Fruit fly (Drosophila melanogaster): Measurements from ENCODE around the gene CG10375.

CG10375 gene

DNA sequence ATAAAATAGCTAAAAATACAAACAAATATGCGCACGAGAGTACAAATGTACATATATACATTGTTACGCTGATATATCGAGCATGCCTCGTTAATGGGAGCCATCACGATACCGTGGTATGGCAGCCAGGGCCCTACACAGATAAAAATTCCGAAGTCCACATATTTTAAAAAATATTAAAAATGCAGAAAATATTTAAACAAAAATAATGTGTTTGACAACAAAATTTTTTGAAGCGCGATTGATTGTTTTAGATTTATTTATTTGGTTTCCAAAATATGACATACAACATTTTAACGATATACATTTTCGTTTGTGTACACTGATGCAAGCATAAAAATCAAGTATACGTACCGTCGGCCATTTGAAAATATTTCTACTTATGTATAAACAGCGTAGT, 40.8 kb upstream of the CG10375 start (continued):
- peak; percentile 79; the same call in 2 of the 3 replicates for TF ChIP-seq CG6175 (GFP tag; IDR thresholded peaks at IDR 0.05)
- no peak for TF ChIP-seq Lpt (GFP tag; optimal IDR thresholded peaks at IDR 0.05)
- peak; percentile 51 for TF ChIP-seq CG3995 (GFP tag; optimal IDR thresholded peaks at IDR 0.05)
- TF ChIP-seq kni (GFP tag; optimal IDR thresholded peaks at IDR 0.05) = no peak
- peak; percentile 13 for TF ChIP-seq CG3065 (GFP tag; optimal IDR thresholded peaks at IDR 0.05)
- TF ChIP-seq Oli (tag; optimal IDR thresholded peaks at IDR 0.05) = peak; percentile 76
- TF ChIP-seq E2f2 (GFP tag; IDR thresholded peaks at IDR 0.05) = peak; percentile 56; the same call in 1 of the 2 replicates
- peak; percentile 59 for TF ChIP-seq az2 (GFP tag; optimal IDR thresholded peaks at IDR 0.05)
- TF ChIP-seq zfh2 (GFP tag; optimal IDR thresholded peaks at IDR 0.05) = peak; percentile 86
- no peak for TF ChIP-seq wek (GFP tag; optimal IDR thresholded peaks at IDR 0.05)
- TF ChIP-seq lilli (GFP tag; optimal IDR thresholded peaks at IDR 0.05) = peak; percentile 93
- TF ChIP-seq CG12071 (GFP tag; optimal IDR thresholded peaks at IDR 0.05) = peak; percentile 60
- TF ChIP-seq Bgb (GFP tag; IDR thresholded peaks at IDR 0.05; ENCODE audit: partially characterized antibody) = no peak
- TF ChIP-seq h (optimal IDR thresholded peaks at IDR 0.05) = no peak
- TF ChIP-seq Taf1 (GFP tag; IDR thresholded peaks at IDR 0.05) = peak; percentile 70; the same call in 1 of the 2 replicates
- TF ChIP-seq ash1 (GFP tag; optimal IDR thresholded peaks at IDR 0.05) = peak; percentile 41
- peak; percentile 90 for TF ChIP-seq Fer1 (GFP tag; optimal IDR thresholded peaks at IDR 0.05)
- TF ChIP-seq Ets97D (GFP tag; optimal IDR thresholded peaks at IDR 0.05) = peak; percentile 24
- peak; percentile 35 for TF ChIP-seq Vsx1 (GFP tag; optimal IDR thresholded peaks at IDR 0.05)
- peak; percentile 36 for TF ChIP-seq CG11723 (GFP tag; optimal IDR thresholded peaks at IDR 0.05)
- TF ChIP-seq onecut (GFP tag; IDR thresholded peaks at IDR 0.05) = no peak
- TF ChIP-seq ato (GFP tag; IDR thresholded peaks at IDR 0.05; ENCODE audit: partially characterized antibody) = no peak
- no peak for TF ChIP-seq CG6791 (GFP tag; IDR thresholded peaks at IDR 0.05; ENCODE audit: partially characterized antibody)
- TF ChIP-seq Hsf (GFP tag; optimal IDR thresholded peaks at IDR 0.05) = peak; percentile 74
- TF ChIP-seq Jarid2 (GFP tag; optimal IDR thresholded peaks at IDR 0.05) = peak; percentile 60
- TF ChIP-seq Dek (tag; optimal IDR thresholded peaks at IDR 0.05) = peak; percentile 71
- no peak for TF ChIP-seq CG2129 (GFP tag; IDR thresholded peaks at IDR 0.05; ENCODE audit: partially characterized antibody)
- peak; percentile 94 for TF ChIP-seq CG18599 (GFP tag; optimal IDR thresholded peaks at IDR 0.05)
- TF ChIP-seq crol (GFP tag; IDR thresholded peaks at IDR 0.05) = no peak
- peak; percentile 23 for TF ChIP-seq cato (GFP tag; optimal IDR thresholded peaks at IDR 0.05; ENCODE audit: borderline replicate concordance)
- TF ChIP-seq CG3407 (GFP tag; optimal IDR thresholded peaks at IDR 0.05) = no peak
- TF ChIP-seq bowl (GFP tag; IDR thresholded peaks at IDR 0.05) = 0 out of 2 replicates have a peak, but pooled peaks have one; percentile 35
- peak; percentile 61 for TF ChIP-seq slp2 (GFP tag; optimal IDR thresholded peaks at IDR 0.05)
- TF ChIP-seq CG14441 (GFP tag; IDR thresholded peaks at IDR 0.05) = peak; percentile 79
- TF ChIP-seq yki (optimal IDR thresholded peaks at IDR 0.05) = no peak
- peak; percentile 80 for TF ChIP-seq bab2 (GFP tag; optimal IDR thresholded peaks at IDR 0.05)
- no peak for TF ChIP-seq Atf3 (GFP tag; optimal IDR thresholded peaks at IDR 0.05)
- peak; percentile 47 for TF ChIP-seq pum (GFP tag; optimal IDR thresholded peaks at IDR 0.05)
- peak; percentile 82 for TF ChIP-seq CG12769 (tag; optimal IDR thresholded peaks at IDR 0.05)
- TF ChIP-seq esg (GFP tag; conservative IDR thresholded peaks at IDR 0.05) = peak; percentile 70
- TF ChIP-seq CG14050 (GFP tag; IDR thresholded peaks at IDR 0.05) = peak; percentile 67
- TF ChIP-seq Rfx (GFP tag; IDR thresholded peaks at IDR 0.05) = peak; percentile 91
- TF ChIP-seq gcm2 (GFP tag; optimal IDR thresholded peaks at IDR 0.05) = peak; percentile 54
- peak; percentile 35 for TF ChIP-seq chn (GFP tag; optimal IDR thresholded peaks at IDR 0.05)
- TF ChIP-seq CG4282 (GFP tag; optimal IDR thresholded peaks at IDR 0.05) = no peak
- no peak for TF ChIP-seq cad (GFP tag; optimal IDR thresholded peaks at IDR 0.05)
- TF ChIP-seq HmgD (GFP tag; optimal IDR thresholded peaks at IDR 0.05) = no peak
- TF ChIP-seq Fer2 (tag; optimal IDR thresholded peaks at IDR 0.05) = peak; percentile 45
- TF ChIP-seq CG2116 (GFP tag; optimal IDR thresholded peaks at IDR 0.05) = peak; percentile 31
- peak; percentile 67 for TF ChIP-seq B-H1 (GFP tag; IDR thresholded peaks at IDR 0.05)
- TF ChIP-seq en (GFP tag; optimal IDR thresholded peaks at IDR 0.05) = peak; percentile 42
- TF ChIP-seq dpn (GFP tag; optimal IDR thresholded peaks at IDR 0.05) = peak; percentile 65 to 73

Measured in whole organism, embryonic.